Fruit fly (Drosophila melanogaster) whole organism, embryonic: ENCODE measurements around the gene CG32454.

Source experiments
- ATbp ChIP-seq: fragments of 200-800 bp; sonication (Bioruptor generic); optimal IDR thresholded peaks from 2 replicates; lab custom pipeline; 2017; ENCODE audit warnings: missing biosample characterization, mild to moderate bottlenecking, missing genetic modification characterization, missing genetic modification reagents
- Ada2b ChIP-seq: fragments of 200-800 bp; sonication (Bioruptor generic); IDR thresholded peaks from 2 replicates; pipeline ENCODE4 v1.3.6; 2022; ENCODE audit warnings: missing biosample characterization, missing genetic modification characterization
- Adf1 ChIP-seq: fragments of 200-800 bp; sonication (Bioruptor generic); IDR thresholded peaks from 2 replicates; pipeline ENCODE4 v1.3.6; 2022; ENCODE audit warnings: missing biosample characterization, missing genetic modification characterization
- Aef1 ChIP-seq: fragments of 200-800 bp; sonication (Bioruptor generic); IDR thresholded peaks from 3 replicates; pipeline ENCODE4 v1.3.6; 2022; ENCODE audit warnings: missing biosample characterization, missing genetic modification characterization
- CG10267 ChIP-seq: fragments of 200-800 bp; sonication (Bioruptor generic); optimal IDR thresholded peaks from 2 replicates; lab custom pipeline; 2018; ENCODE audit warnings: missing biosample characterization, mild to moderate bottlenecking, missing genetic modification characterization, moderate library complexity
- CG12071 ChIP-seq: fragments of 200-800 bp; sonication (Bioruptor generic); optimal IDR thresholded peaks from 3 replicates; lab custom pipeline; 2018; ENCODE audit warnings: missing biosample characterization, mild to moderate bottlenecking, missing genetic modification characterization
- CG13287 ChIP-seq: fragments of 200-800 bp; sonication (Bioruptor generic); IDR thresholded peaks from 2 replicates; pipeline ENCODE4 v1.3.6; 2022; ENCODE audit warnings: missing biosample characterization, missing genetic modification characterization; ENCODE audit not compliant: partially characterized antibody
- CG13894 ChIP-seq: fragments of 200-800 bp; sonication (Bioruptor generic); optimal IDR thresholded peaks from 3 replicates; lab custom pipeline; 2018; ENCODE audit warnings: missing biosample characterization, mild to moderate bottlenecking, missing genetic modification characterization, moderate library complexity
- CG14860 ChIP-seq: fragments of 200-800 bp; sonication (Bioruptor generic); IDR thresholded peaks from 3 replicates; pipeline ENCODE4 v1.3.6; 2022; ENCODE audit warnings: missing biosample characterization, missing genetic modification characterization; ENCODE audit not compliant: partially characterized antibody
- CG14965 ChIP-seq: fragments of 200-800 bp; sonication (Bioruptor generic); optimal IDR thresholded peaks from 2 replicates; lab custom pipeline; 2016; ENCODE audit warnings: missing biosample characterization, missing genetic modification characterization, borderline replicate concordance
- CG15514 ChIP-seq: fragments of 200-800 bp; sonication (Bioruptor generic); optimal IDR thresholded peaks from 3 replicates; lab custom pipeline; 2017; ENCODE audit warnings: missing biosample characterization, missing genetic modification characterization, mild to moderate bottlenecking, moderate library complexity, missing genetic modification reagents
- CG1603 ChIP-seq: fragments of 200-800 bp; sonication (Bioruptor generic); optimal IDR thresholded peaks from 2 replicates; lab custom pipeline; 2019; ENCODE audit warnings: missing biosample characterization, mild to moderate bottlenecking, missing genetic modification characterization, moderate library complexity
- CG30020 ChIP-seq: fragments of 200-800 bp; optimal IDR thresholded peaks from 2 replicates; lab custom pipeline; 2019; ENCODE audit warnings: missing biosample characterization, mild to moderate bottlenecking, missing genetic modification characterization, moderate library complexity
- CG34376 ChIP-seq: fragments of 200-800 bp; sonication (Bioruptor generic); optimal IDR thresholded peaks from 2 replicates; lab custom pipeline; 2018; ENCODE audit warnings: missing biosample characterization, mild to moderate bottlenecking, missing genetic modification characterization
- CG34422 ChIP-seq: fragments of 200-800 bp; sonication (Bioruptor generic); IDR thresholded peaks from 3 replicates; pipeline ENCODE4 v1.3.6; 2022; ENCODE audit warnings: missing biosample characterization, missing genetic modification characterization
- CG4328 ChIP-seq: fragments of 200-800 bp; sonication (Bioruptor generic); optimal IDR thresholded peaks from 3 replicates; lab custom pipeline; 2017; ENCODE audit warnings: missing biosample characterization, missing genetic modification reagents, missing genetic modification characterization
- CG6765 ChIP-seq: fragments of 200-800 bp; sonication (Bioruptor generic); optimal IDR thresholded peaks from 3 replicates; lab custom pipeline; 2017; ENCODE audit warnings: missing biosample characterization, mild to moderate bottlenecking, missing genetic modification characterization
- CG7786 ChIP-seq: fragments of 200-800 bp; sonication (Bioruptor generic); optimal IDR thresholded peaks from 2 replicates; lab custom pipeline; 2016; ENCODE audit warnings: missing biosample characterization, missing genetic modification characterization
- CG7928 ChIP-seq: fragments of 200-800 bp; sonication (Bioruptor generic); optimal IDR thresholded peaks from 2 replicates; lab custom pipeline; 2017; ENCODE audit warnings: missing biosample characterization, mild to moderate bottlenecking, missing genetic modification characterization
- CG8944 ChIP-seq: fragments of 200-800 bp; sonication (Bioruptor generic); optimal IDR thresholded peaks from 3 replicates; lab custom pipeline; 2016; ENCODE audit warnings: missing biosample characterization, missing genetic modification characterization
- CG9876 ChIP-seq: fragments of 200-800 bp; sonication (Bioruptor generic); optimal IDR thresholded peaks from 2 replicates; lab custom pipeline; 2016; ENCODE audit warnings: missing biosample characterization, missing genetic modification characterization
- CTCF ChIP-seq: fragments of 200-800 bp; sonication (Bioruptor generic); optimal IDR thresholded peaks from 2 replicates; lab custom pipeline; 2017; ENCODE audit warnings: missing biosample characterization, mild to moderate bottlenecking, missing genetic modification characterization, moderate library complexity
- D19B ChIP-seq: fragments of 200-800 bp; sonication (Bioruptor generic); optimal IDR thresholded peaks from 2 replicates; lab custom pipeline; 2017; ENCODE audit warnings: missing biosample characterization, mild to moderate bottlenecking, missing genetic modification characterization
- Dll ChIP-seq: fragments of 200-800 bp; sonication (Bioruptor generic); IDR thresholded peaks from 4 replicates; pipeline ENCODE4 v1.3.6; 2022; ENCODE audit warnings: missing biosample characterization, missing genetic modification characterization; ENCODE audit not compliant: partially characterized antibody
- Drgx ChIP-seq: fragments of 200-800 bp; sonication (Bioruptor generic); IDR thresholded peaks from 2 replicates; pipeline ENCODE4 v1.3.6; 2022; ENCODE audit warnings: missing biosample characterization, missing genetic modification characterization
- Ets65A ChIP-seq: fragments of 200-800 bp; sonication (Bioruptor generic); peaks from one replicate; lab custom pipeline; 2016; ENCODE audit warnings: missing biosample characterization, missing genetic modification characterization
- H2.0 ChIP-seq: fragments of 200-800 bp; sonication (Bioruptor generic); IDR thresholded peaks from 2 replicates; pipeline ENCODE4 v1.3.6; 2022; ENCODE audit warnings: missing biosample characterization, missing genetic modification characterization
- HmgD ChIP-seq: fragments of 200-800 bp; sonication (Bioruptor generic); optimal IDR thresholded peaks from 3 replicates; lab custom pipeline; 2016; ENCODE audit warnings: missing biosample characterization, missing genetic modification characterization
- Jarid2 ChIP-seq: fragments of 200-800 bp; sonication (Bioruptor generic); optimal IDR thresholded peaks from 3 replicates; lab custom pipeline; 2017; ENCODE audit warnings: mild to moderate bottlenecking, missing biosample characterization, missing genetic modification reagents, missing genetic modification characterization
- Nf-YB ChIP-seq: fragments of 200-800 bp; sonication (Bioruptor generic); optimal IDR thresholded peaks from 3 replicates; lab custom pipeline; 2019; ENCODE audit warnings: missing biosample characterization, mild to moderate bottlenecking, missing genetic modification characterization, moderate library complexity
- Nf-YC ChIP-seq: fragments of 200-800 bp; optimal IDR thresholded peaks from 3 replicates; lab custom pipeline; 2019; ENCODE audit warnings: missing biosample characterization, mild to moderate bottlenecking, missing genetic modification characterization, moderate library complexity
- Rfx ChIP-seq: fragments of 200-800 bp; sonication (Bioruptor generic); IDR thresholded peaks from 2 replicates; pipeline ENCODE4 v1.3.6; 2022; ENCODE audit warnings: missing biosample characterization, missing genetic modification characterization
- Trl ChIP-seq, 3 experiments: fragments of >200 bp in 2 of 3; fragments of 200-800 bp in 1 of 3; sonication (Bioruptor generic) in 1 of 3; optimal IDR thresholded peaks; 2 replicates in 1 of 3; 3 replicates in 2 of 3; lab custom pipeline; 2016 to 2017; ENCODE audit warnings: missing biosample characterization in 1 of 3, missing genetic modification characterization in 1 of 3
- Usf ChIP-seq: fragments of 200-800 bp; sonication (Bioruptor generic); optimal IDR thresholded peaks from 2 replicates; lab custom pipeline; 2017; ENCODE audit warnings: missing genotype, missing biosample characterization, missing genetic modification characterization
- Xbp1 ChIP-seq: fragments of 200-800 bp; sonication (Bioruptor generic); optimal IDR thresholded peaks from 3 replicates; lab custom pipeline; 2016; ENCODE audit warnings: missing biosample characterization, mild to moderate bottlenecking, missing genetic modification characterization
- ash1 ChIP-seq: fragments of 200-800 bp; sonication (Bioruptor generic); optimal IDR thresholded peaks from 2 replicates; lab custom pipeline; 2018; ENCODE audit warnings: missing biosample characterization, mild to moderate bottlenecking, missing genetic modification characterization
- bowl ChIP-seq: fragments of 200-800 bp; sonication (Bioruptor generic); IDR thresholded peaks from 2 replicates; pipeline ENCODE4 v1.3.6; 2022; ENCODE audit warnings: missing biosample characterization, missing genetic modification characterization
- chinmo ChIP-seq: fragments of 200-800 bp; sonication (Bioruptor generic); IDR thresholded peaks from 4 replicates; pipeline ENCODE4 v1.3.6; 2022; ENCODE audit warnings: missing biosample characterization, missing genetic modification characterization; ENCODE audit not compliant: partially characterized antibody
- chm ChIP-seq: fragments of 200-800 bp; sonication (Bioruptor generic); IDR thresholded peaks from 2 replicates; pipeline ENCODE4 v1.3.6; 2022; ENCODE audit warnings: missing biosample characterization, missing genetic modification characterization
- gfzf ChIP-seq: fragments of 200-800 bp; sonication (Bioruptor generic); optimal IDR thresholded peaks from 2 replicates; lab custom pipeline; 2016; ENCODE audit warnings: missing biosample characterization, mild to moderate bottlenecking, missing genetic modification characterization, moderate library complexity
- h ChIP-seq: fragments of >200 bp; optimal IDR thresholded peaks from 2 replicates; lab custom pipeline; 2017
- hbn ChIP-seq: fragments of 200-800 bp; sonication (Bioruptor generic); IDR thresholded peaks from 2 replicates; pipeline ENCODE4 v1.3.6; 2022; ENCODE audit warnings: missing biosample characterization, missing genetic modification characterization; ENCODE audit not compliant: partially characterized antibody
- mld ChIP-seq: fragments of 200-800 bp; sonication (Bioruptor generic); IDR thresholded peaks from 3 replicates; pipeline ENCODE4 v1.3.6; 2022; ENCODE audit warnings: missing biosample characterization, missing genetic modification characterization; ENCODE audit not compliant: partially characterized antibody
- onecut ChIP-seq: fragments of 200-800 bp; sonication (Bioruptor generic); IDR thresholded peaks from 2 replicates; pipeline ENCODE4 v1.3.6; 2022; ENCODE audit warnings: missing biosample characterization, missing genetic modification characterization
- pfk ChIP-seq: fragments of 200-800 bp; sonication (Bioruptor generic); optimal IDR thresholded peaks from 2 replicates; lab custom pipeline; 2018; ENCODE audit warnings: missing biosample characterization, mild to moderate bottlenecking, missing genetic modification characterization, moderate library complexity
- sens-2 ChIP-seq: fragments of 200-800 bp; sonication (Bioruptor generic); IDR thresholded peaks from 2 replicates; pipeline ENCODE4 v1.3.6; 2022; ENCODE audit warnings: missing biosample characterization, missing genetic modification characterization
- toy ChIP-seq: fragments of 200-800 bp; sonication (Bioruptor generic); IDR thresholded peaks from 2 replicates; pipeline ENCODE4 v1.3.6; 2022; ENCODE audit warnings: missing biosample characterization, missing genetic modification characterization
- trh ChIP-seq: fragments of 200-800 bp; sonication (Bioruptor generic); optimal IDR thresholded peaks from 2 replicates; lab custom pipeline; 2016; ENCODE audit warnings: missing biosample characterization, missing genetic modification characterization
- twi ChIP-seq: fragments of 200-800 bp; optimal IDR thresholded peaks from 2 replicates; lab custom pipeline; 2019; ENCODE audit warnings: missing biosample characterization, mild to moderate bottlenecking, missing genetic modification characterization, moderate library complexity
- z ChIP-seq: fragments of 200-800 bp; sonication (Bioruptor generic); IDR thresholded peaks from 3 replicates; pipeline ENCODE4 v1.3.6; 2022; ENCODE audit warnings: missing biosample characterization, missing genetic modification characterization

CG32454 gene

dm6 chr3L:22724046-22724771 is 5.4 kb upstream of the CG32454 start (continued):
- TF ChIP-seq CG15514 (GFP tag; lab: Kevin White, UChicago) (no peak), CG4328 (GFP tag; lab: Kevin White, UChicago) (no peak), gfzf (no peak), H2.0 (GFP tag; lab: Robert Waterston, UW) (no peak), Rfx (GFP tag; lab: Robert Waterston, UW) (peak; percentile 16; the same call in 1 of the 2 replicates), twi (tag; lab: Kevin White, UChicago) (peak; percentile 87), Adf1 (GFP tag; lab: Robert Waterston, UW) (0 out of 2 replicates have a peak, but pooled peaks have one; percentile 27), Nf-YC (peak; percentile 96), CG13894 (tag; lab: Kevin White, UChicago) (no peak), CG12071 (no peak), Usf (GFP tag; lab: Kevin White, UChicago) (no peak), z (GFP tag; lab: Robert Waterston, UW) (no peak), chm (no peak), CG30020 (tag; lab: Kevin White, UChicago) (peak; percentile 3), onecut (GFP tag; lab: Robert Waterston, UW) (no peak), CG9876 (no peak), D19B (GFP tag; lab: Kevin White, UChicago) (peak; percentile 62), Aef1 (GFP tag; lab: Robert Waterston, UW) (no peak), hbn (no peak), HmgD (GFP tag; lab: Kevin White, UChicago) (no peak), CG8944 (GFP tag; lab: Kevin White, UChicago) (no peak), chinmo (GFP tag; lab: Robert Waterston, UW) (0 out of 4 replicates have a peak, but pooled peaks have one; percentile 39), bowl (GFP tag; lab: Robert Waterston, UW) (no peak), CG13287 (GFP tag; lab: Robert Waterston, UW) (peak; percentile 36), Dll (0 out of 4 replicates have a peak, but pooled peaks have one; percentile 27), CG14860 (GFP tag; lab: Robert Waterston, UW) (no peak), Ada2b (no peak), CG7786 (no peak), pfk (GFP tag; lab: Kevin White, UChicago) (no peak), CG1603 (tag; lab: Kevin White, UChicago) (no peak), CG34376 (GFP tag; lab: Kevin White, UChicago) (no peak), mld (no peak), CG14965 (GFP tag; lab: Kevin White, UChicago) (no peak), CTCF (no peak), toy (GFP tag; lab: Robert Waterston, UW) (no peak), trh (GFP tag; lab: Kevin White, UChicago) (no peak), ATbp (GFP tag; lab: Kevin White, UChicago) (no peak), CG10267 (tag; lab: Kevin White, UChicago) (peak; percentile 58), Nf-YB (peak; percentile 97), CG6765 (no peak), Trl (optimal IDR thresholded peaks at IDR 0.05; lab: Kevin White, UChicago) (peak; percentile 19 to 28), Trl (GFP tag; optimal IDR thresholded peaks at IDR 0.05; lab: Kevin White, UChicago) (no peak), Ets65A (GFP tag; lab: Kevin White, UChicago) (no peak), CG7928 (GFP tag; lab: Kevin White, UChicago) (no peak), sens-2 (no peak), CG34422 (GFP tag; lab: Robert Waterston, UW) (no peak), h (lab: Kevin White, UChicago) (no peak), Jarid2 (no peak), Xbp1 (no peak), ash1 (GFP tag; lab: Kevin White, UChicago) (no peak), Drgx (GFP tag; lab: Robert Waterston, UW) (no peak)
